Worm (Caenorhabditis elegans) whole organism, L3 larva: Measurements from ENCODE around the gene C52B9.4.

Source experiments
- ceh-82 ChIP-seq: fragments of 150-350 bp; optimal IDR thresholded peaks from 2 replicates; lab custom pipeline; 2014; ENCODE audit warnings: missing biosample characterization, missing genetic modification characterization
- elt-3 ChIP-seq, 3 experiments: fragments of 150-350 bp in 1 of 3; sonication (generic microtip) in 2 of 3; optimal IDR thresholded peaks; 2 replicates in 2 of 3; 4 replicates in 1 of 3; lab custom pipeline; 2014 to 2017; ENCODE audit warnings: missing biosample characterization in 3 of 3, missing genetic modification characterization in 3 of 3
- jun-1 ChIP-seq: fragments of 150-350 bp; optimal IDR thresholded peaks from 2 replicates; lab custom pipeline; 2014; ENCODE audit warnings: missing biosample characterization, missing genetic modification reagents, missing genetic modification characterization
- nhr-25 ChIP-seq: sonication (generic microtip); optimal IDR thresholded peaks from 2 replicates; lab custom pipeline; 2017; ENCODE audit warnings: missing biosample characterization, missing genetic modification characterization
- nhr-77 ChIP-seq: fragments of 150-350 bp; optimal IDR thresholded peaks from 2 replicates; lab custom pipeline; 2014; ENCODE audit warnings: missing biosample characterization, missing genetic modification characterization
- pha-4 ChIP-seq: fragments of 150-350 bp; optimal IDR thresholded peaks from 2 replicates; lab custom pipeline; 2014; ENCODE audit warnings: missing biosample characterization, missing genetic modification reagents, missing genetic modification characterization
- snpc-4 ChIP-seq: fragments of 150-350 bp; optimal IDR thresholded peaks from 2 replicates; lab custom pipeline; 2014; ENCODE audit warnings: missing biosample characterization, missing genetic modification characterization

DNA sequence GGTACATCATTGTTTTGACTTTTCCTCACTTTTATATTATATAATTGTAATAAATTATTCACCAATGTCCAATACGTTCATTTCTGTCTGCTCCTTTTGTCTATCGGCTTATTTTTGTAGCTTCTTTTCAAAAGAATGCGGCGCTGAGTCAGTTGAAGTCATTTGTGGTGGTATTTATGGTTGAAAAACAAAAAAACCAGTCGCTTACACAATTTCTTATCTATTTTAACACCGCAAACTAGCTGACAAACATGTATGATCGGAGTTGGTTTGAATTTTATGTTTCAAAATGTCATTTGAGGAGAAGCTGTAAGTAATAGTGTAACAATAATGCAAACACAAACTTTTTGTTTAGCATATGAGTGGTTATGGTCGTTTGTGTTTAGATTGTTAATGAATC is 23.5 kb downstream of the C52B9.4 start, which contains the start of gene ets-10:
- TF ChIP-seq pha-4 (tag; lab: Kevin White, UChicago) (peak; percentile 37), jun-1 (tag; lab: Kevin White, UChicago) (no peak), nhr-25 (no peak), nhr-77 (tag; lab: Kevin White, UChicago) (no peak), ceh-82 (no peak), snpc-4 (tag; lab: Kevin White, UChicago) (no peak), elt-3 (tag; optimal IDR thresholded peaks at IDR 0.05; lab: Kevin White, UChicago) (no peak)
